Fruit fly (Drosophila melanogaster) whole organism, embryonic: ENCODE results near the gene CG2278.

Experiments used
- B-H2 ChIP-seq: fragments of 200-800 bp; sonication (Bioruptor generic); optimal IDR thresholded peaks from 2 replicates; lab custom pipeline; 2018; ENCODE audit warnings: missing biosample characterization, mild to moderate bottlenecking, missing genetic modification characterization
- CG10267 ChIP-seq: fragments of 200-800 bp; sonication (Bioruptor generic); optimal IDR thresholded peaks from 2 replicates; lab custom pipeline; 2018; ENCODE audit warnings: missing biosample characterization, mild to moderate bottlenecking, missing genetic modification characterization, moderate library complexity
- CG10274 ChIP-seq: fragments of 200-800 bp; sonication (Bioruptor generic); optimal IDR thresholded peaks from 3 replicates; lab custom pipeline; 2017; ENCODE audit warnings: missing biosample characterization, mild to moderate bottlenecking, missing genetic modification characterization
- CG11560 ChIP-seq: fragments of 200-800 bp; sonication (Bioruptor generic); IDR thresholded peaks from 3 replicates; pipeline ENCODE4 v1.3.6; 2022; ENCODE audit warnings: missing biosample characterization, missing genetic modification characterization
- CG12219 ChIP-seq: fragments of 200-800 bp; sonication (Bioruptor generic); optimal IDR thresholded peaks from 3 replicates; lab custom pipeline; 2018; ENCODE audit warnings: missing biosample characterization, mild to moderate bottlenecking, missing genetic modification characterization
- CG13296 ChIP-seq: fragments of 200-800 bp; sonication (Bioruptor generic); optimal IDR thresholded peaks from 3 replicates; lab custom pipeline; 2018; ENCODE audit warnings: missing biosample characterization, mild to moderate bottlenecking, missing genetic modification characterization
- CG13424 ChIP-seq: fragments of 200-800 bp; sonication (Bioruptor generic); optimal IDR thresholded peaks from 2 replicates; lab custom pipeline; 2019; ENCODE audit warnings: missing biosample characterization, mild to moderate bottlenecking, missing genetic modification characterization, moderate library complexity
- CG14050 ChIP-seq: fragments of 200-800 bp; sonication (Bioruptor generic); IDR thresholded peaks from 3 replicates; pipeline ENCODE4 v1.3.6; 2022; ENCODE audit warnings: missing biosample characterization, missing genetic modification characterization
- CG15073 ChIP-seq: fragments of 200-800 bp; sonication (Bioruptor generic); optimal IDR thresholded peaks from 2 replicates; lab custom pipeline; 2016; ENCODE audit warnings: missing biosample characterization, missing genetic modification characterization
- CG15514 ChIP-seq: fragments of 200-800 bp; sonication (Bioruptor generic); optimal IDR thresholded peaks from 3 replicates; lab custom pipeline; 2017; ENCODE audit warnings: missing biosample characterization, missing genetic modification characterization, mild to moderate bottlenecking, moderate library complexity, missing genetic modification reagents
- CG16863 ChIP-seq: fragments of 200-800 bp; sonication (Bioruptor generic); optimal IDR thresholded peaks from 3 replicates; lab custom pipeline; 2016; ENCODE audit warnings: missing biosample characterization, missing genetic modification characterization
- CG1792 ChIP-seq: fragments of 200-800 bp; sonication (Bioruptor generic); optimal IDR thresholded peaks from 2 replicates; lab custom pipeline; 2016; ENCODE audit warnings: missing biosample characterization, missing genetic modification characterization
- CG18262 ChIP-seq: fragments of 200-800 bp; optimal IDR thresholded peaks from 3 replicates; lab custom pipeline; 2019; ENCODE audit warnings: missing biosample characterization, mild to moderate bottlenecking, missing genetic modification characterization, moderate library complexity
- CG2875 ChIP-seq: fragments of 200-800 bp; sonication (Bioruptor generic); optimal IDR thresholded peaks from 2 replicates; lab custom pipeline; 2017; ENCODE audit warnings: missing biosample characterization, mild to moderate bottlenecking, missing genetic modification characterization, missing genetic modification reagents
- CG31388 ChIP-seq: fragments of 200-800 bp; sonication (Bioruptor generic); optimal IDR thresholded peaks from 2 replicates; lab custom pipeline; 2016; ENCODE audit warnings: missing biosample characterization, missing genetic modification characterization
- CG3281 ChIP-seq: fragments of 200-800 bp; sonication (Bioruptor generic); optimal IDR thresholded peaks from 3 replicates; lab custom pipeline; 2017; ENCODE audit warnings: missing biosample characterization, mild to moderate bottlenecking, missing genetic modification characterization
- CG42726 ChIP-seq: fragments of 200-800 bp; sonication (Bioruptor generic); IDR thresholded peaks from 2 replicates; pipeline ENCODE4 v1.3.6; 2022; ENCODE audit warnings: missing biosample characterization, missing genetic modification characterization; ENCODE audit not compliant: partially characterized antibody
- CG4328 ChIP-seq: fragments of 200-800 bp; sonication (Bioruptor generic); optimal IDR thresholded peaks from 3 replicates; lab custom pipeline; 2017; ENCODE audit warnings: missing biosample characterization, missing genetic modification reagents, missing genetic modification characterization
- CG9876 ChIP-seq: fragments of 200-800 bp; sonication (Bioruptor generic); optimal IDR thresholded peaks from 2 replicates; lab custom pipeline; 2016; ENCODE audit warnings: missing biosample characterization, missing genetic modification characterization
- CrebB ChIP-seq: fragments of 200-800 bp; sonication (Bioruptor generic); optimal IDR thresholded peaks from 3 replicates; lab custom pipeline; 2018; ENCODE audit warnings: missing biosample characterization, mild to moderate bottlenecking, missing genetic modification characterization
- Dll ChIP-seq: fragments of 200-800 bp; sonication (Bioruptor generic); IDR thresholded peaks from 4 replicates; pipeline ENCODE4 v1.3.6; 2022; ENCODE audit warnings: missing biosample characterization, missing genetic modification characterization; ENCODE audit not compliant: partially characterized antibody
- Doc2 ChIP-seq: fragments of 200-800 bp; sonication (Bioruptor generic); IDR thresholded peaks from 2 replicates; pipeline ENCODE4 v1.3.6; 2022; ENCODE audit warnings: missing biosample characterization, missing genetic modification characterization
- Gug ChIP-seq: fragments of 200-800 bp; sonication (Bioruptor generic); IDR thresholded peaks from 4 replicates; pipeline ENCODE4 v1.3.6; 2022; ENCODE audit warnings: missing biosample characterization, missing genetic modification characterization
- Hr3 ChIP-seq: fragments of 200-800 bp; sonication (Bioruptor generic); optimal IDR thresholded peaks from 3 replicates; lab custom pipeline; 2016; ENCODE audit warnings: missing biosample characterization, missing genetic modification characterization
- Max ChIP-seq: fragments of 200-800 bp; sonication (Bioruptor generic); optimal IDR thresholded peaks from 2 replicates; lab custom pipeline; 2016; ENCODE audit warnings: missing biosample characterization, mild to moderate bottlenecking, missing genetic modification characterization
- Mes4 ChIP-seq: fragments of 200-800 bp; sonication (Bioruptor generic); optimal IDR thresholded peaks from 2 replicates; lab custom pipeline; 2016; ENCODE audit warnings: missing biosample characterization, missing genetic modification characterization
- Mrtf ChIP-seq: fragments of 200-800 bp; sonication (Bioruptor generic); IDR thresholded peaks from 3 replicates; pipeline ENCODE4 v1.3.6; 2022; ENCODE audit warnings: missing biosample characterization, missing genetic modification characterization
- Pdp1 ChIP-seq, 2 experiments: fragments of 200-800 bp; sonication (Bioruptor generic); optimal IDR thresholded peaks; 3 replicates each; lab custom pipeline; 2016; ENCODE audit warnings: missing biosample characterization in 2 of 2, missing genetic modification characterization in 2 of 2, mild to moderate bottlenecking in 1 of 2, moderate library complexity in 1 of 2
- Scr ChIP-seq: fragments of 200-800 bp; sonication (Bioruptor generic); IDR thresholded peaks from 2 replicates; pipeline ENCODE4 v1.3.6; 2022; ENCODE audit warnings: missing biosample characterization, missing genetic modification characterization; ENCODE audit not compliant: partially characterized antibody
- Xbp1 ChIP-seq: fragments of 200-800 bp; sonication (Bioruptor generic); optimal IDR thresholded peaks from 3 replicates; lab custom pipeline; 2016; ENCODE audit warnings: missing biosample characterization, mild to moderate bottlenecking, missing genetic modification characterization
- cas ChIP-seq: fragments of 200-800 bp; sonication (Bioruptor generic); IDR thresholded peaks from 2 replicates; pipeline ENCODE4 v1.3.6; 2022; ENCODE audit warnings: missing biosample characterization, missing genetic modification characterization
- eyg ChIP-seq: fragments of 200-800 bp; sonication (Bioruptor generic); optimal IDR thresholded peaks from 3 replicates; lab custom pipeline; 2016; ENCODE audit warnings: missing biosample characterization, missing genetic modification characterization
- fd102C ChIP-seq: fragments of 200-800 bp; sonication (Bioruptor generic); optimal IDR thresholded peaks from 2 replicates; lab custom pipeline; 2018; ENCODE audit warnings: missing biosample characterization, mild to moderate bottlenecking, missing genetic modification characterization, moderate library complexity
- ftz-f1 ChIP-seq: fragments of 200-800 bp; sonication (Bioruptor generic); optimal IDR thresholded peaks from 2 replicates; lab custom pipeline; 2016; ENCODE audit warnings: missing biosample characterization, missing genetic modification characterization
- hbn ChIP-seq: fragments of 200-800 bp; sonication (Bioruptor generic); IDR thresholded peaks from 2 replicates; pipeline ENCODE4 v1.3.6; 2022; ENCODE audit warnings: missing biosample characterization, missing genetic modification characterization; ENCODE audit not compliant: partially characterized antibody
- ind ChIP-seq: fragments of 200-800 bp; sonication (Bioruptor generic); optimal IDR thresholded peaks from 3 replicates; lab custom pipeline; 2016; ENCODE audit warnings: missing biosample characterization, missing genetic modification characterization
- insv ChIP-seq, 2 experiments: fragments of 200-800 bp; sonication (Bioruptor generic); optimal IDR thresholded peaks; 3 replicates each; lab custom pipeline; 2016 to 2018; ENCODE audit warnings: missing biosample characterization in 2 of 2, missing genetic modification characterization in 2 of 2
- jing ChIP-seq: fragments of 200-800 bp; sonication (Bioruptor generic); optimal IDR thresholded peaks from 2 replicates; lab custom pipeline; 2018; ENCODE audit warnings: missing biosample characterization, mild to moderate bottlenecking, missing genetic modification characterization
- kah ChIP-seq: fragments of 200-800 bp; sonication (Bioruptor generic); optimal IDR thresholded peaks from 2 replicates; lab custom pipeline; 2018; ENCODE audit warnings: missing biosample characterization, mild to moderate bottlenecking, missing genetic modification characterization
- mirr ChIP-seq: fragments of 200-800 bp; sonication (Bioruptor generic); optimal IDR thresholded peaks from 3 replicates; lab custom pipeline; 2018; ENCODE audit warnings: missing biosample characterization, mild to moderate bottlenecking, missing genetic modification characterization
- oc ChIP-seq: fragments of 200-800 bp; sonication (Bioruptor generic); optimal IDR thresholded peaks from 2 replicates; lab custom pipeline; 2018; ENCODE audit warnings: missing biosample characterization, mild to moderate bottlenecking, missing genetic modification characterization, moderate library complexity
- org-1 ChIP-seq: fragments of 200-800 bp; sonication (Bioruptor generic); optimal IDR thresholded peaks from 2 replicates; lab custom pipeline; 2017; ENCODE audit warnings: missing biosample characterization, missing genetic modification characterization
- pb ChIP-seq: fragments of 200-800 bp; sonication (Bioruptor generic); optimal IDR thresholded peaks from 3 replicates; lab custom pipeline; 2016; ENCODE audit warnings: missing biosample characterization, missing genetic modification characterization
- unc-4 ChIP-seq: fragments of 200-800 bp; sonication (Bioruptor generic); IDR thresholded peaks from 2 replicates; pipeline ENCODE4 v1.3.6; 2022; ENCODE audit warnings: missing biosample characterization, missing genetic modification characterization; ENCODE audit not compliant: partially characterized antibody
- vnd ChIP-seq: fragments of 200-800 bp; sonication (Bioruptor generic); IDR thresholded peaks from 3 replicates; pipeline ENCODE4 v1.3.6; 2022; ENCODE audit warnings: missing biosample characterization, missing genetic modification characterization; ENCODE audit not compliant: partially characterized antibody
- vvl ChIP-seq: fragments of 200-800 bp; sonication (Bioruptor generic); IDR thresholded peaks from 2 replicates; pipeline ENCODE4 v1.3.6; 2022; ENCODE audit warnings: missing biosample characterization, missing genetic modification characterization
- wdn ChIP-seq: fragments of 200-800 bp; sonication (Bioruptor generic); IDR thresholded peaks from 2 replicates; pipeline ENCODE4 v1.3.6; 2022; ENCODE audit warnings: missing biosample characterization, missing genetic modification characterization
- wor ChIP-seq: fragments of 200-800 bp; sonication (Bioruptor generic); IDR thresholded peaks from 2 replicates; pipeline ENCODE4 v1.3.6; 2022; ENCODE audit warnings: missing biosample characterization, missing genetic modification characterization
- zen ChIP-seq: fragments of 200-800 bp; sonication (Bioruptor generic); optimal IDR thresholded peaks from 3 replicates; lab custom pipeline; 2018; ENCODE audit warnings: missing biosample characterization, mild to moderate bottlenecking, missing genetic modification characterization, moderate library complexity

Gene CG2278

DNA sequence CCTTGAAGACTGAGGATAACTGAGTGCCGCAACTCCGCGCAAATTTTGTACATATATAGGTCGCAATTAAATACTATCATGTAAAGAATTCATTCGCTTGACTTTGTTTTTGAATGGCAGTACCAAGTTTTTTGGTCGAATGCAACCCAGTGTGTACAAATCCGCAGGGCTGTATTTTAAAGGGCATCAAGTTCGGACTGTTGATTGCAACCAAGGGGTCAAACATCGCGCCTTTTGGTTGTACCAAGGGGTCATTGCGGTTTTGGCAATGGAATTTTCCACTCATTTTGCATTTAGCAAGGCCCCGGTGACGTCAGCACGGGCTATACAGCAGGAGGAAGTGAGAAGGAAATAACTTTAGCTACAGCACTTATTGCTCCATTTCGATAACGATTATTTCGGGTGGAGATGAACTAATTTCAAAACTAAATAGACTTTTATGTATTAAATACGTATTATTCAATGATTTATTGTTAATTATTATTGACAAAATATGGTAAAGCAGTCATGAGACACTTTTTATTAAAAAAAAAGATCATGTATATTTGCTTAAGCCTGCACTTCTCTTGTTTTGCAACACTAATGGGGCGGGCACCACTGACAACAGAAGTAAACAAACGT, 38.3 kb downstream of the CG2278 start, which contains the start of gene CG10958 (continued):
- TF ChIP-seq CG10274 (GFP tag; lab: Kevin White, UChicago) (no peak), pb (no peak), ftz-f1 (GFP tag; lab: Kevin White, UChicago) (no peak), CG10267 (peak; percentile 93), CG1792 (GFP tag; lab: Kevin White, UChicago) (no peak), fd102C (GFP tag; lab: Kevin White, UChicago) (no peak), oc (tag; lab: Kevin White, UChicago) (no peak), CG12219 (GFP tag; lab: Kevin White, UChicago) (no peak), CG18262 (tag; lab: Kevin White, UChicago) (peak; percentile 55), CrebB (tag; lab: Kevin White, UChicago) (no peak), Max (peak; percentile 53), Gug (peak; percentile 44; the same call in 1 of the 4 replicates), insv (GFP tag; optimal IDR thresholded peaks at IDR 0.05; lab: Kevin White, UChicago) (peak in 1 of 2 experiments; percentile 42), mirr (GFP tag; lab: Kevin White, UChicago) (no peak), jing (no peak), Mrtf (no peak), CG13296 (GFP tag; lab: Kevin White, UChicago) (peak; percentile 61), vnd (no peak), Scr (GFP tag; lab: Robert Waterston, UW) (peak; percentile 31; the same call in 1 of the 2 replicates), Doc2 (no peak), vvl (GFP tag; lab: Robert Waterston, UW) (peak; percentile 64; the same call in 1 of the 2 replicates), CG15514 (GFP tag; lab: Kevin White, UChicago) (peak; percentile 85), Dll (GFP tag; lab: Robert Waterston, UW) (peak; percentile 55; the same call in 3 of the 4 replicates), wdn (GFP tag; lab: Robert Waterston, UW) (0 out of 2 replicates have a peak, but pooled peaks have one; percentile 27), Mes4 (GFP tag; lab: Kevin White, UChicago) (no peak), Xbp1 (GFP tag; lab: Kevin White, UChicago) (peak; percentile 62), CG2875 (GFP tag; lab: Kevin White, UChicago) (peak; percentile 6), hbn (GFP tag; lab: Robert Waterston, UW) (peak; percentile 32; the same call in 1 of the 2 replicates), kah (GFP tag; lab: Kevin White, UChicago) (no peak), Hr3 (GFP tag; lab: Kevin White, UChicago) (peak; percentile 49), eyg (GFP tag; lab: Kevin White, UChicago) (no peak), org-1 (GFP tag; lab: Kevin White, UChicago) (no peak), ind (GFP tag; lab: Kevin White, UChicago) (peak; percentile 62), CG42726 (no peak), cas (GFP tag; lab: Robert Waterston, UW) (no peak), CG11560 (tag; lab: Robert Waterston, UW) (no peak), CG15073 (no peak), CG16863 (GFP tag; lab: Kevin White, UChicago) (peak; percentile 15), CG4328 (GFP tag; lab: Kevin White, UChicago) (peak; percentile 5), B-H2 (no peak), unc-4 (no peak), Pdp1 (GFP tag; optimal IDR thresholded peaks at IDR 0.05; lab: Kevin White, UChicago) (peak; percentile 40 to 42), zen (tag; lab: Kevin White, UChicago) (no peak), CG9876 (GFP tag; lab: Kevin White, UChicago) (no peak), wor (0 out of 2 replicates have a peak, but pooled peaks have one; percentile 28), CG14050 (GFP tag; lab: Robert Waterston, UW) (0 out of 3 replicates have a peak, but pooled peaks have one; percentile 13), CG3281 (peak; percentile 33), CG31388 (GFP tag; lab: Kevin White, UChicago) (no peak), CG13424 (tag; lab: Kevin White, UChicago) (peak; percentile 47)
